Worm (Caenorhabditis elegans): Measurements from ENCODE around the gene srh-20.

DNA sequence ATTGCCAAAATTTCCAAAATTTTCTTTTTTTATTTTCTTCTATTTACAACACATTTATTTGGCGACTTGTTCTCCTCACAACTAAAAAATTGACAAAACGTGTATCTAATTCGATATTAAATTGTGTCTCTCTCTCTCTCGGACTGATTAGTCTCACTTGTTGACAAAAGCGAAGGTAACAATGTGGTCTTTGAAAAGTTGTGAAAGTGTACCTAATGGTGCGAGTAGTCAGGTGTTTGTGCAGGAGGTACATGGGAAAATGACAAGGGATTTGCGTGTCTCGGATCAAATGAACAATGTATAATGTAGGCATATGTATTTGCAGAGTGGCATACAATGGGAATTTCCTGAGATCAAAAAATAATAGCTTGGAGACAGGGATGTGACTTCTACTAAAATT is 44.8 kb downstream of the srh-20 start:
- TF ChIP-seq unc-120 (tag; optimal IDR thresholded peaks at IDR 0.05; ENCODE audit: poor library complexity, severe bottlenecking) (no peak), ztf-11 (tag; optimal IDR thresholded peaks at IDR 0.05) (no peak), cnd-1 (tag; optimal IDR thresholded peaks at IDR 0.05) (no peak), nhr-76 (tag; optimal IDR thresholded peaks at IDR 0.05) (no peak), ces-1 (GFP tag; optimal IDR thresholded peaks at IDR 0.05) (no peak)

All from whole organism, mixed stage, embryonic.